Fruit fly (Drosophila melanogaster): ENCODE measurements around the gene cpx.

- TF ChIP-seq psq (optimal IDR thresholded peaks at IDR 0.05): no peak
- TF ChIP-seq Sin3A (optimal IDR thresholded peaks at IDR 0.05): no peak
Measured at dm6 chr3R:4243096-4243940, 36.7 kb upstream of the cpx start, which contains the start of gene CG34305.

All from Kc167 (cell line).